Fruit fly (Drosophila melanogaster): ENCODE data around the gene Uqcc1.
A peak's percentile ranks its signal among the peaks of the same experiment; 100 is the strongest.

The Uqcc1 gene

dm6 chr3L:6957753-6958420, at the start of gene Uqcc1, which contains the start of gene Surf1:
Gene Uqcc1, minus strand, starts transcription at chr3L:6958108.
Gene Surf1, plus strand, starts transcription at chr3L:6958346.
- TF ChIP-seq noc (tag; optimal IDR thresholded peaks at IDR 0.05), result no peak

dm6 chr3L:7006421-7006820, 48.5 kb upstream of the Uqcc1 start:
- TF ChIP-seq noc (tag; optimal IDR thresholded peaks at IDR 0.05), result no peak

- no peak for TF ChIP-seq noc (tag; optimal IDR thresholded peaks at IDR 0.05)
These were observed 45.2 kb upstream of the Uqcc1 start for dm6 chr3L:7003132-7003531.

- TF ChIP-seq noc (tag; optimal IDR thresholded peaks at IDR 0.05), result no peak
These were observed 44.4 kb upstream of the Uqcc1 start for dm6 chr3L:7002355-7002754.

DNA sequence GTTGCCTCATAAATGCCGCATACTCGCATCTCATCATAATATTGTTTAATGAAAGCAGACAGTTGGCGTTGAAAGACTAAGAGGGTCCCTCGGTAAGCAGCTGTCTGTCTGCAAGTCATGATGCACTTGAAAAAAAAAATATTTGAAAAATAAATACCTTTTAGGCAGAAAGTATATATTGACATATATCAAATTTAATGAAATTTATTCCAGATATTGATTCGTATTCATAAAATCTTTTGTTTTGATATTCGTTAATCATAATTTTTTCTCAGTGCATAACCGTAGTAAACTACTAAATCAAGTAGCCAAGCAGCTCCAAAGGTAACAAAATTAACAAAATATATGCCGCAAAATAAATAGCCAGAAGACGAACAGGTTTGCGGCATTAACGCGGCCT, 43.9 kb upstream of the Uqcc1 start:
- TF ChIP-seq noc (tag; optimal IDR thresholded peaks at IDR 0.05), result no peak

dm6 chr3L:6999993-7000392, 42.1 kb upstream of the Uqcc1 start:
- no peak for TF ChIP-seq noc (tag; optimal IDR thresholded peaks at IDR 0.05)

- TF ChIP-seq noc (tag; optimal IDR thresholded peaks at IDR 0.05), result no peak
These were observed 40.8 kb upstream of the Uqcc1 start, which contains the start of gene Mp for dm6 chr3L:6998692-6999091. Gene Mp, plus strand, starts transcription at chr3L:6998843.

dm6 chr3L:6997410-6997809, 39.5 kb upstream of the Uqcc1 start:
- no peak for TF ChIP-seq noc (tag; optimal IDR thresholded peaks at IDR 0.05)

DNA sequence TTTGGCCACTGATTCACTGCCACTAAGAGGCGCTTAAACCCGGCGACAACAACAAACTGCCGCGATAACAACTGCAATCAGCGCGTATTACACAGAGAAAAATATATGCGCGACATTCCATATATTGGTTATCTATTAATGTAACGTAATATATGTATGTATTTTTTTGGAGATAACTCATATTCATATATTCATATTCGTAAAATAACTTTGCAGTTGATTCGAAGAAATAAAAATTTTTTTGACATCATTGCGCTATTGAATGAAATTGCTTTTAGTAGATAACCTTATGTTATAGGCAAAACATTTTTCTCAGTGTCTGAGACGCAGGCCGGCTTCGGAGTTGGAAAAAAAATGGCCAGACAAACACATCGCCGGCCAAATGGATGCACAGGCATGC, 39.0 kb upstream of the Uqcc1 start:
- TF ChIP-seq noc (tag; optimal IDR thresholded peaks at IDR 0.05), result no peak

DNA sequence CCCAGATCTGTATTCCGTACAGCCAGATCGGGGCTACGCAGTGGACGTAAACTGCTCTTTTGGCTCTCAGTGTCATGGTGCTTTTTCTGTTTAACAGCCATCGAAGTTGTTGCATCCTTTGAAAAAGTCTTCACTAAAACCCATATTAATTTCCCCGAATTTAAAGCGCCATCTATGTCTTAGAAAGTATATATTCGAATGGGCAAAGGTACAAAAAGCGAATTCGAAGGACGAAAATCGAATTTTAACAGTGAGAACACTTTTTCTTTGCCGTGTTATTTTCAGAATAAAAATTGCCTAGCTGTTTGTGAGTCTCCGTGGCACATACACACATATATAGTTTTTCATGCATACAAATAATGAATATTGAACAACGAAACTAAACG, 37.4 kb upstream of the Uqcc1 start:
- TF ChIP-seq noc (tag; optimal IDR thresholded peaks at IDR 0.05), result no peak

dm6 chr3L:6993350-6993749, 35.4 kb upstream of the Uqcc1 start:
- TF ChIP-seq noc (tag; optimal IDR thresholded peaks at IDR 0.05), result no peak

dm6 chr3L:6990288-6990687, 32.4 kb upstream of the Uqcc1 start, which contains the start of gene bin:
Gene bin, plus strand, starts transcription at chr3L:6990622.
- TF ChIP-seq noc (tag; optimal IDR thresholded peaks at IDR 0.05), result no peak

- peak; percentile 76 for TF ChIP-seq noc (tag; optimal IDR thresholded peaks at IDR 0.05)
These were observed 31.1 kb upstream of the Uqcc1 start for dm6 chr3L:6988942-6989569.

DNA sequence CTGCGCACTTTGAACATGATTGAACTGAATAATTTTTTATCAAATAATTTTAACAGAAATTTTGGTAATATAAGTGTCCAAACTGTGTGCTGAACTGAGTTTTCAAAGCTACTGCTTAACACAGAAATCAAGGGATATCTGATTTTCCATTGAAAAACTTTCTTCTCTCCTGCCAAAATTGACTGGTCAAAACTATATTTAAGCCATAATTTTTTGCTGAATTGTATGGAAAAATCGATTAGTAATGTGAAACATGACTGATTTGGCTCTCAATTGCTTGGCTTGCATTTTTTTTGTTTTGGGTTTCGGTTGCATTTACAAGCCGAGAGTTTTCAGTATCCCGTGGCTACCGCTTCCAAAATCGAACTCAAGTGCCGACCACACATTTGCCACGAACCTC, 26.6 kb upstream of the Uqcc1 start, which contains the start of the genes CG32388 and CG43439:
TSS of gene CG32388 (minus strand) at position 101 of the 400 bp plus-strand sequence.
TSS of gene CG43439 (minus strand) at position 101 of the 400 bp plus-strand sequence.
- no peak for TF ChIP-seq noc (tag; optimal IDR thresholded peaks at IDR 0.05)

dm6 chr3L:6981823-6982222, 23.9 kb upstream of the Uqcc1 start:
- no peak for TF ChIP-seq noc (tag; optimal IDR thresholded peaks at IDR 0.05)

DNA sequence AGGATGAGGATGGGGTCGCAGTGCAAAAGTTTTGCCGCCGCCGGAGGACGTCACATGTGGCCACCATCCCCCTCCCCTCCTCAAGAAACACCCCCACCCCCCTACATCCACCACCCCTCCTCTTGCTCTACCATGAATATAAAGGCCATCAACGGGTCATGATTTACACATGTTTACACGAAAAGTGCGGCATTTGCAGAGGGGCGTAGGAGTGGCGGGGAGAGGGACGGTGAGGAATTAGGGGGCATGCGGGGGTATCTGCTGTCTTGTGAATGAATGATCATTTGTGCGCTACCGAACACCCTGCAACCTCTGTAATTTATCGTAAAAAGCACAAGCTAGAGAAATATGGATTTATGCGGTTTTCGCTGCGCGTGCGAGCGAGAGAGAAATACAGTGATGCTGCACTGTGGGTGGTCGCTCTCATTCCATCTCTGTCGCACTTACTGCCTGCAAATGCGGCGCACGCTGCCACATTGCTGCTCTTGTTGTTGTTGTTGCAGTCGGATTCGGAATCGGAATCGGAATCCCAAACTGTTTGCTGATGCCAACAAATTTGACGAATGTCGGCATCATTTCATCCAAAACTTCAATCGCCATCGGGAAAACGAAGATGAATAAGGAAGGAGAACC, 23.3 kb upstream of the Uqcc1 start:
- no peak for TF ChIP-seq noc (tag; optimal IDR thresholded peaks at IDR 0.05)

- TF ChIP-seq noc (tag; optimal IDR thresholded peaks at IDR 0.05), result no peak
These were observed 22.6 kb upstream of the Uqcc1 start for dm6 chr3L:6980553-6980952.

All from whole organism, larva.